Fruit fly (Drosophila melanogaster) S2 (cell line): ENCODE data around the gene rk.

Source experiments
- CG8478 ChIP-seq: fragments of >200 bp; optimal IDR thresholded peaks from 2 replicates; lab custom pipeline; 2018
- CTCF ChIP-seq, 2 experiments: fragments of >200 bp; optimal IDR thresholded peaks; 2 replicates each; lab custom pipeline; 2018

DNA sequence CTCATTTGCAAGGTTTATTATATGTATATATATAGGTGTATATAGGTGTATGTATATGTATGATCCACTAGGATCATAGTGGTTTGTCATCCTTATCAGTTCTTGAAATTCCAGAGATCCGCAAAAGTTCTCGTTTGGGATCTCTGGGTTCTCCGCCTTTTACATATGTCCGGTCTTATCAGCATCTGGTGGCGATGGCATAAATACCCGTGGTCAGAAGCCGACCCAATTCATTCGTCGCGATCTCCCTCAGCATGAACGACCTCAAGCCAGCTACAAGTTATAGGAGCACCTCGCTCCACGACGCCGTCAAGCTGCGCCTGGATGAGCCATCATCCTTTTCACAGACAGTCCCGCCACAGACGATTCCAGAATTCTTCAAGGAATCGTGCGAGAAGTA, 25.7 kb upstream of the rk start, which contains the start of gene hll:
- TF ChIP-seq CG8478 (no peak), CTCF (optimal IDR thresholded peaks at IDR 0.05; lab: Kevin White, UChicago) (no peak)
